Worm (Caenorhabditis elegans): ENCODE data around the gene C07E3.3.
A peak's percentile ranks its signal among the peaks of the same experiment; 100 is the strongest.

C07E3.3 gene

ce11 chrII:10357468-10358007 is at the start of gene C07E3.3:
Gene C07E3.3 (minus strand): TSS chrII:10357518.
- TF ChIP-seq lin-39 (tag; optimal IDR thresholded peaks at IDR 0.05) (no peak), R02D3.7 (tag; optimal IDR thresholded peaks at IDR 0.05) (no peak), nhr-12 (tag; optimal IDR thresholded peaks at IDR 0.05) (no peak), gmeb-1 (tag; optimal IDR thresholded peaks at IDR 0.05) (no peak), lin-13 (GFP tag; optimal IDR thresholded peaks at IDR 0.05) (no peak), egl-27 (tag; optimal IDR thresholded peaks at IDR 0.05) (no peak), lsy-2 (tag; optimal IDR thresholded peaks at IDR 0.05) (no peak), elt-1 (tag; optimal IDR thresholded peaks at IDR 0.05) (no peak), peb-1 (tag; optimal IDR thresholded peaks at IDR 0.05) (no peak), elt-3 (tag; optimal IDR thresholded peaks at IDR 0.05) (no peak)

- peak; percentile 19 for TF ChIP-seq gmeb-1 (tag; optimal IDR thresholded peaks at IDR 0.05)
- no peak for TF ChIP-seq unc-55 (GFP tag; optimal IDR thresholded peaks at IDR 0.05)
- no peak for TF ChIP-seq nhr-21 (tag; optimal IDR thresholded peaks at IDR 0.05)
- TF ChIP-seq fos-1 (tag; optimal IDR thresholded peaks at IDR 0.05), result peak; percentile 81
- peak; percentile 53 for TF ChIP-seq sma-9 (GFP tag; optimal IDR thresholded peaks at IDR 0.05)
- TF ChIP-seq sma-9 (tag; optimal IDR thresholded peaks at IDR 0.05), result no peak
These were observed 45.7 kb upstream of the C07E3.3 start for ce11 chrII:10402991-10403390.

- TF ChIP-seq ztf-4 (tag; optimal IDR thresholded peaks at IDR 0.05), result no peak
- TF ChIP-seq elt-3 (tag; optimal IDR thresholded peaks at IDR 0.05), result no peak
- TF ChIP-seq lsy-2 (tag; optimal IDR thresholded peaks at IDR 0.05), result no peak
- no peak for TF ChIP-seq nhr-6 (tag; optimal IDR thresholded peaks at IDR 0.05)
- no peak for TF ChIP-seq lin-11 (tag; optimal IDR thresholded peaks at IDR 0.05)
These were observed 39.3 kb upstream of the C07E3.3 start, which contains the start of gene T09F3.5 for ce11 chrII:10396578-10396977. Gene T09F3.5 (plus strand): TSS chrII:10396878.

- TF ChIP-seq nhr-25 (tag; optimal IDR thresholded peaks at IDR 0.05) (peak; percentile 65), F13H6.1 (tag; optimal IDR thresholded peaks at IDR 0.05) (peak; percentile 45), elt-1 (tag; optimal IDR thresholded peaks at IDR 0.05) (no peak), gmeb-1 (tag; optimal IDR thresholded peaks at IDR 0.05) (peak; percentile 72), sma-3 (GFP tag; optimal IDR thresholded peaks at IDR 0.05) (peak; percentile 65), lsy-2 (tag; optimal IDR thresholded peaks at IDR 0.05) (peak; percentile 18 to 75), crh-2 (tag; optimal IDR thresholded peaks at IDR 0.05) (peak; percentile 63), C34F6.9 (tag; optimal IDR thresholded peaks at IDR 0.05) (peak; percentile 43), lin-13 (GFP tag; optimal IDR thresholded peaks at IDR 0.05) (peak; percentile 56), ceh-82 (tag; optimal IDR thresholded peaks at IDR 0.05) (no peak), sma-9 (GFP tag; optimal IDR thresholded peaks at IDR 0.05) (peak; percentile 87), sma-9 (tag; optimal IDR thresholded peaks at IDR 0.05) (no peak), unc-55 (GFP tag; optimal IDR thresholded peaks at IDR 0.05) (peak; percentile 81), nhr-21 (tag; optimal IDR thresholded peaks at IDR 0.05) (no peak), nhr-77 (tag; optimal IDR thresholded peaks at IDR 0.05) (no peak), sem-4 (tag; optimal IDR thresholded peaks at IDR 0.05) (peak; percentile 19)
These were observed 38.0 kb upstream of the C07E3.3 start, which contains the start of gene T09F3.4 for ce11 chrII:10395303-10395757. Gene T09F3.4 (plus strand): TSS chrII:10395707.

ce11 chrII:10393282-10394179 is 36.2 kb upstream of the C07E3.3 start, which contains the start of gene gpd-1:
Gene gpd-1 (plus strand): TSS chrII:10394129.
- TF ChIP-seq nhr-11 (tag; optimal IDR thresholded peaks at IDR 0.05) (no peak), elt-3 (tag; optimal IDR thresholded peaks at IDR 0.05) (no peak), R02D3.7 (tag; optimal IDR thresholded peaks at IDR 0.05) (no peak), alr-1 (tag; optimal IDR thresholded peaks at IDR 0.05) (no peak), snpc-4 (tag; optimal IDR thresholded peaks at IDR 0.05) (no peak), gmeb-1 (tag; optimal IDR thresholded peaks at IDR 0.05) (no peak)

ce11 chrII:10390854-10391253 is 33.5 kb upstream of the C07E3.3 start, which contains the start of the genes T09F3.2 and T09F3.7:
Gene T09F3.2 (plus strand): TSS chrII:10391154.
Gene T09F3.7 (plus strand): TSS chrII:10391168.
- TF ChIP-seq ceh-82 (tag; optimal IDR thresholded peaks at IDR 0.05) (no peak), ama-1 (optimal IDR thresholded peaks at IDR 0.05) (no peak), unc-39 (tag; optimal IDR thresholded peaks at IDR 0.05) (no peak), ceh-16 (tag; optimal IDR thresholded peaks at IDR 0.05) (no peak), fos-1 (tag; optimal IDR thresholded peaks at IDR 0.05) (no peak), elt-3 (tag; optimal IDR thresholded peaks at IDR 0.05) (no peak), nhr-25 (tag; optimal IDR thresholded peaks at IDR 0.05) (no peak), nhr-10 (tag; optimal IDR thresholded peaks at IDR 0.05) (no peak), nhr-12 (tag; optimal IDR thresholded peaks at IDR 0.05) (no peak), nhr-11 (tag; optimal IDR thresholded peaks at IDR 0.05) (no peak), nhr-129 (tag; optimal IDR thresholded peaks at IDR 0.05) (no peak), unc-55 (GFP tag; optimal IDR thresholded peaks at IDR 0.05) (no peak)
